Worm (Caenorhabditis elegans) whole organism, L3 larva: Measurements from ENCODE around the gene fbxb-112.
"Not testable (repeated sequence)": the region's sequence is repeated elsewhere in the genome, so short reads cannot be mapped to it uniquely, and the experiment has no call there.

Experiments
- ZK546.5 ChIP-seq: sonication (generic microtip); optimal IDR thresholded peaks from 2 replicates; lab custom pipeline; 2017; ENCODE audit warnings: missing biosample characterization, missing genetic modification characterization
- aly-2 ChIP-seq: fragments of 150-350 bp; optimal IDR thresholded peaks from 2 replicates; lab custom pipeline; 2014; ENCODE audit warnings: missing biosample characterization, missing genetic modification characterization
- ceh-16 ChIP-seq: sonication (generic microtip); optimal IDR thresholded peaks from 2 replicates; lab custom pipeline; 2017; ENCODE audit warnings: missing biosample characterization, missing genetic modification characterization
- ceh-28 ChIP-seq: fragments of 150-350 bp; optimal IDR thresholded peaks from 2 replicates; lab custom pipeline; 2014; ENCODE audit warnings: missing biosample characterization, missing genetic modification reagents, missing genetic modification characterization
- ceh-82 ChIP-seq: fragments of 150-350 bp; optimal IDR thresholded peaks from 2 replicates; lab custom pipeline; 2014; ENCODE audit warnings: missing biosample characterization, missing genetic modification characterization
- ceh-9 ChIP-seq: sonication (generic microtip); optimal IDR thresholded peaks from 2 replicates; lab custom pipeline; 2018; ENCODE audit warnings: missing biosample characterization, missing genetic modification characterization
- daf-12 ChIP-seq: fragments of 150-350 bp; optimal IDR thresholded peaks from 2 replicates; lab custom pipeline; 2014; ENCODE audit warnings: missing biosample characterization, missing genetic modification reagents, missing genetic modification characterization
- egl-27 ChIP-seq: sonication (generic microtip); optimal IDR thresholded peaks from 4 replicates; lab custom pipeline; 2017; ENCODE audit warnings: missing biosample characterization, missing genetic modification reagents, missing genetic modification characterization
- egl-5 ChIP-seq: fragments of 150-350 bp; optimal IDR thresholded peaks from 2 replicates; lab custom pipeline; 2017; ENCODE audit warnings: missing biosample characterization, missing genetic modification reagents, missing genetic modification characterization, inconsistent platforms
- eor-1 ChIP-seq, 2 experiments: fragments of 150-350 bp; optimal IDR thresholded peaks; 2 replicates each; lab custom pipeline; 2014 to 2018; ENCODE audit warnings: missing biosample characterization in 2 of 2, missing genetic modification characterization in 2 of 2
- fkh-10 ChIP-seq: sonication (generic microtip); optimal IDR thresholded peaks from 2 replicates; lab custom pipeline; 2017; ENCODE audit warnings: missing biosample characterization, missing genetic modification reagents, missing genetic modification characterization
- fkh-2 ChIP-seq: fragments of 150-350 bp; optimal IDR thresholded peaks from 2 replicates; lab custom pipeline; 2014; ENCODE audit warnings: missing biosample characterization, missing genetic modification reagents, missing genetic modification characterization
- fos-1 ChIP-seq: fragments of 150-350 bp; optimal IDR thresholded peaks from 2 replicates; lab custom pipeline; 2014; ENCODE audit warnings: missing biosample characterization, missing genetic modification characterization
- hmg-11 ChIP-seq: sonication (generic microtip); optimal IDR thresholded peaks from 2 replicates; lab custom pipeline; 2016; ENCODE audit warnings: missing genetic modification characterization, missing compliant biosample characterization
- jun-1 ChIP-seq: fragments of 150-350 bp; optimal IDR thresholded peaks from 2 replicates; lab custom pipeline; 2014; ENCODE audit warnings: missing biosample characterization, missing genetic modification reagents, missing genetic modification characterization
- lin-15B ChIP-seq: fragments of 150-350 bp; optimal IDR thresholded peaks from 2 replicates; lab custom pipeline; 2014; ENCODE audit warnings: missing biosample characterization, missing genetic modification characterization
- lin-39 ChIP-seq: fragments of 150-350 bp; optimal IDR thresholded peaks from 2 replicates; lab custom pipeline; 2018; ENCODE audit warnings: missing biosample characterization, missing genetic modification reagents, missing genetic modification characterization
- lsy-12 ChIP-seq: sonication (generic microtip); optimal IDR thresholded peaks from 2 replicates; lab custom pipeline; 2016; ENCODE audit warnings: mild to moderate bottlenecking, missing genetic modification characterization, missing compliant biosample characterization
- mdl-1 ChIP-seq: fragments of 150-350 bp; optimal IDR thresholded peaks from 2 replicates; lab custom pipeline; 2014; ENCODE audit warnings: missing biosample characterization, missing genetic modification characterization
- mml-1 ChIP-seq: fragments of 150-350 bp; sonication (generic microtip); optimal IDR thresholded peaks from 3 replicates; lab custom pipeline; 2014; ENCODE audit warnings: missing biosample characterization, missing genetic modification characterization
- nfya-1 ChIP-seq: sonication (generic microtip); optimal IDR thresholded peaks from 2 replicates; lab custom pipeline; 2017; ENCODE audit warnings: missing genetic modification characterization, mild to moderate bottlenecking, missing compliant biosample characterization, antibody characterized with exemption, moderate library complexity; ENCODE audit not compliant: insufficient read depth
- nhr-237 ChIP-seq: fragments of 150-350 bp; optimal IDR thresholded peaks from 2 replicates; lab custom pipeline; 2014; ENCODE audit warnings: missing biosample characterization, missing genetic modification characterization
- nhr-67 ChIP-seq: fragments of 150-350 bp; optimal IDR thresholded peaks from 2 replicates; lab custom pipeline; 2014; ENCODE audit warnings: missing biosample characterization, missing genetic modification characterization
- nhr-76 ChIP-seq: fragments of 150-350 bp; sonication (generic microtip); optimal IDR thresholded peaks from 5 replicates; lab custom pipeline; 2014; ENCODE audit warnings: missing biosample characterization, missing genetic modification characterization
- pha-4 ChIP-seq: fragments of 150-350 bp; optimal IDR thresholded peaks from 2 replicates; lab custom pipeline; 2014; ENCODE audit warnings: missing biosample characterization, missing genetic modification reagents, missing genetic modification characterization
- pqm-1 ChIP-seq: fragments of 150-350 bp; optimal IDR thresholded peaks from 2 replicates; lab custom pipeline; 2017; ENCODE audit warnings: missing biosample characterization, missing genetic modification characterization, inconsistent platforms
- sea-2 ChIP-seq: fragments of 150-350 bp; sonication (generic microtip); optimal IDR thresholded peaks from 4 replicates; lab custom pipeline; 2014; ENCODE audit warnings: missing biosample characterization, missing genetic modification reagents, missing genetic modification characterization
- skn-1 ChIP-seq: fragments of 150-350 bp; optimal IDR thresholded peaks from 2 replicates; lab custom pipeline; 2014; ENCODE audit warnings: missing biosample characterization, missing genetic modification characterization
- snpc-4 ChIP-seq: fragments of 150-350 bp; optimal IDR thresholded peaks from 2 replicates; lab custom pipeline; 2014; ENCODE audit warnings: missing biosample characterization, missing genetic modification characterization
- tbx-2 ChIP-seq: sonication (generic microtip); optimal IDR thresholded peaks from 2 replicates; lab custom pipeline; 2016; ENCODE audit warnings: mild to moderate bottlenecking, missing genetic modification characterization, missing compliant biosample characterization
- unc-39 ChIP-seq: sonication (generic microtip); optimal IDR thresholded peaks from 4 replicates; lab custom pipeline; 2017; ENCODE audit warnings: missing biosample characterization, missing genetic modification characterization
- unc-62 ChIP-seq: fragments of 150-350 bp; sonication (generic microtip); optimal IDR thresholded peaks from 4 replicates; lab custom pipeline; 2014; ENCODE audit warnings: missing biosample characterization, missing genetic modification reagents, missing genetic modification characterization
- zag-1 ChIP-seq: fragments of 150-350 bp; optimal IDR thresholded peaks from 2 replicates; lab custom pipeline; 2014; ENCODE audit warnings: missing biosample characterization, missing genetic modification characterization
- ztf-11 ChIP-seq: fragments of 150-350 bp; optimal IDR thresholded peaks from 2 replicates; lab custom pipeline; 2014; ENCODE audit warnings: missing biosample characterization, missing genetic modification characterization

The fbxb-112 gene

ce11 chrII:3447906-3448305, 43.0 kb upstream of the fbxb-112 start, which contains the start of gene C16C8.21:
C16C8.21 (plus strand) TSS chrII:3448206.
- TF ChIP-seq nhr-76 (tag; lab: Kevin White, UChicago) (no peak), fkh-2 (no peak), eor-1 (tag; optimal IDR thresholded peaks at IDR 0.05; lab: Kevin White, UChicago) (no peak), ceh-9 (no peak), egl-27 (tag; lab: Kevin White, UChicago) (no peak), unc-62 (no peak), lsy-12 (tag; lab: Kevin White, UChicago) (no peak), ceh-16 (tag; lab: Kevin White, UChicago) (no peak), sea-2 (no peak), snpc-4 (tag; lab: Kevin White, UChicago) (no peak), mml-1 (no peak), jun-1 (tag; lab: Kevin White, UChicago) (no peak), fkh-10 (no peak), tbx-2 (no peak), lin-15B (no peak)

ce11 chrII:3448776-3449280, 42.1 kb upstream of the fbxb-112 start, which contains the start of gene C16C8.25:
C16C8.25 (plus strand) TSS chrII:3449230.
- TF ChIP-seq nhr-237 (tag; lab: Kevin White, UChicago) (no peak), ztf-11 (tag; lab: Kevin White, UChicago) (no peak), zag-1 (tag; lab: Kevin White, UChicago) (no peak), nfya-1 (tag; lab: Kevin White, UChicago) (no peak), mdl-1 (tag; lab: Kevin White, UChicago) (no peak), sea-2 (no peak), aly-2 (tag; lab: Kevin White, UChicago) (no peak), ceh-82 (tag; lab: Kevin White, UChicago) (no peak), jun-1 (tag; lab: Kevin White, UChicago) (no peak), fkh-2 (no peak), ceh-16 (tag; lab: Kevin White, UChicago) (no peak), egl-27 (tag; lab: Kevin White, UChicago) (no peak), egl-5 (tag; lab: Kevin White, UChicago) (no peak), lin-39 (tag; lab: Kevin White, UChicago) (no peak), daf-12 (no peak)
- TF ChIP-seq, all 47 proteins: peak for 0

ce11 chrII:3449514-3449913, 41.4 kb upstream of the fbxb-112 start, which contains the start of gene C16C8.14:
C16C8.14 (plus strand) TSS chrII:3449814.
- TF ChIP-seq zag-1, snpc-4, ceh-28 (tag; lab: Kevin White, UChicago): not testable (repeated sequence)

ce11 chrII:3452421-3452820, 38.5 kb upstream of the fbxb-112 start, which contains the start of gene C16C8.12:
C16C8.12 (plus strand) TSS chrII:3452721.
- TF ChIP-seq tbx-2 (no peak), nhr-67 (tag; lab: Kevin White, UChicago) (no peak), ceh-28 (tag; lab: Kevin White, UChicago) (no peak), pqm-1 (tag; lab: Kevin White, UChicago) (no peak), pha-4 (tag; lab: Kevin White, UChicago) (no peak), ceh-9 (no peak), snpc-4 (tag; lab: Kevin White, UChicago) (no peak), skn-1 (tag; lab: Kevin White, UChicago) (no peak), hmg-11 (tag; lab: Kevin White, UChicago) (no peak), daf-12 (no peak)

ce11 chrII:3453521-3453920, 37.4 kb upstream of the fbxb-112 start, which contains the start of gene C16C8.11:
C16C8.11 (plus strand) TSS chrII:3453708.
- TF ChIP-seq ZK546.5 (no peak), mdl-1 (tag; lab: Kevin White, UChicago) (no peak), daf-12 (no peak), nhr-237 (tag; lab: Kevin White, UChicago) (no peak), fos-1 (tag; lab: Kevin White, UChicago) (no peak), unc-39 (tag; lab: Kevin White, UChicago) (no peak), ceh-16 (tag; lab: Kevin White, UChicago) (no peak), mml-1 (no peak)
